Worm (Caenorhabditis elegans) whole organism, early embryonic: Measurements from ENCODE around the gene taf-3.

ENCODE experiments used
- B0310.2 ChIP-seq: sonication (generic microtip); optimal IDR thresholded peaks from 2 replicates; lab custom pipeline; 2016; ENCODE audit warnings: mild to moderate bottlenecking, missing genetic modification characterization, missing compliant biosample characterization
- F13C5.2 ChIP-seq: sonication (generic microtip); optimal IDR thresholded peaks from 2 replicates; lab custom pipeline; 2017; ENCODE audit warnings: mild to moderate bottlenecking, missing genetic modification characterization, inconsistent platforms, missing compliant biosample characterization
- aly-1 ChIP-seq: sonication (generic microtip); optimal IDR thresholded peaks from 2 replicates; lab custom pipeline; 2016; ENCODE audit warnings: missing genetic modification characterization, missing compliant biosample characterization
- ama-1 ChIP-seq: fragments of 150-350 bp; optimal IDR thresholded peaks from 2 replicates; lab custom pipeline; 2014
- ceh-13 ChIP-seq: fragments of 200-800 bp; sonication (Bioruptor generic); optimal IDR thresholded peaks from 2 replicates; lab custom pipeline; 2018; ENCODE audit warnings: mild to moderate bottlenecking, missing genetic modification characterization, missing compliant biosample characterization
- ceh-36 ChIP-seq: sonication (generic microtip); optimal IDR thresholded peaks from 2 replicates; lab custom pipeline; 2016; ENCODE audit warnings: missing genetic modification characterization, inconsistent platforms, missing compliant biosample characterization
- ets-7 ChIP-seq: sonication (generic microtip); optimal IDR thresholded peaks from 2 replicates; lab custom pipeline; 2016; ENCODE audit warnings: missing genotype, missing genetic modification characterization, missing compliant biosample characterization
- flt-1 ChIP-seq: fragments of 200-800 bp; sonication (Bioruptor generic); IDR thresholded peaks from 2 replicates; pipeline ENCODE4 v1.3.6; 2022; ENCODE audit warnings: missing genetic modification characterization, missing compliant biosample characterization
- hmbx-1 ChIP-seq: sonication (generic microtip); optimal IDR thresholded peaks from 2 replicates; lab custom pipeline; 2016; ENCODE audit warnings: mild to moderate bottlenecking, missing genetic modification characterization, missing compliant biosample characterization
- hmg-4 ChIP-seq: fragments of 200-800 bp; sonication (Bioruptor generic); optimal IDR thresholded peaks from 2 replicates; lab custom pipeline; 2018; ENCODE audit warnings: mild to moderate bottlenecking, missing genetic modification characterization, missing compliant biosample characterization
- hnd-1 ChIP-seq: sonication (generic microtip); optimal IDR thresholded peaks from 2 replicates; lab custom pipeline; 2016; ENCODE audit warnings: missing genetic modification characterization, missing compliant biosample characterization
- pes-1 ChIP-seq: fragments of 200-800 bp; sonication (Bioruptor generic); IDR thresholded peaks from 2 replicates; pipeline ENCODE4 v1.3.6; 2022; ENCODE audit warnings: missing genetic modification reagents, missing genetic modification characterization, missing compliant biosample characterization
- scrt-1 ChIP-seq: fragments of 200-800 bp; sonication (Bioruptor generic); IDR thresholded peaks from 2 replicates; pipeline ENCODE4 v1.3.6; 2022; ENCODE audit warnings: missing genetic modification characterization, missing compliant biosample characterization
- sea-1 ChIP-seq: fragments of 200-800 bp; sonication (Bioruptor generic); conservative IDR thresholded peaks from 2 replicates; pipeline ENCODE4 v1.3.6; 2022; ENCODE audit warnings: missing genetic modification characterization, missing compliant biosample characterization
- tbx-11 ChIP-seq: fragments of 200-800 bp; sonication (Bioruptor generic); IDR thresholded peaks from 2 replicates; pipeline ENCODE4 v1.3.6; 2022; ENCODE audit warnings: missing genetic modification characterization, missing compliant biosample characterization
- tbx-37 ChIP-seq: fragments of 200-800 bp; sonication (Bioruptor generic); conservative IDR thresholded peaks from 2 replicates; pipeline ENCODE4 v1.3.6; 2022; ENCODE audit warnings: missing genetic modification reagents, missing genetic modification characterization, missing compliant biosample characterization
- tra-4 ChIP-seq: sonication (generic microtip); optimal IDR thresholded peaks from 2 replicates; lab custom pipeline; 2017; ENCODE audit warnings: missing genetic modification characterization, missing compliant biosample characterization

taf-3 gene

ce11 chrX:16321327-16321726 is 10.9 kb upstream of the taf-3 start:
- TF ChIP-seq F13C5.2 (tag; lab: Kevin White, UChicago) (no peak), sea-1 (GFP tag; lab: Robert Waterston, UW) (no peak), ets-7 (tag; lab: Kevin White, UChicago) (no peak), scrt-1 (no peak), tbx-37 (GFP tag; lab: Robert Waterston, UW) (no peak), hmg-4 (GFP tag; lab: Kevin White, UChicago) (no peak)

- TF ChIP-seq scrt-1: no peak
- TF ChIP-seq sea-1 (GFP tag; lab: Robert Waterston, UW): no peak
- no peak for TF ChIP-seq hmbx-1 (tag; lab: Kevin White, UChicago)
- TF ChIP-seq ceh-13 (GFP tag; lab: Kevin White, UChicago): no peak
- TF ChIP-seq aly-1 (tag; lab: Kevin White, UChicago): no peak
- no peak for TF ChIP-seq B0310.2 (tag; lab: Kevin White, UChicago)
- TF ChIP-seq ama-1 (lab: Kevin White, UChicago): no peak
- no peak for TF ChIP-seq ceh-36 (tag; lab: Kevin White, UChicago)
- no peak for TF ChIP-seq tbx-37 (GFP tag; lab: Robert Waterston, UW)
- no peak for TF ChIP-seq hnd-1 (tag; lab: Kevin White, UChicago)
- no peak for TF ChIP-seq tbx-11 (GFP tag; lab: Robert Waterston, UW)
- TF ChIP-seq tra-4: no peak
- no peak for TF ChIP-seq F13C5.2 (tag; lab: Kevin White, UChicago)
- TF ChIP-seq hmg-4 (GFP tag; lab: Kevin White, UChicago): no peak
- TF ChIP-seq pes-1 (GFP tag; lab: Robert Waterston, UW): no peak
- no peak for TF ChIP-seq flt-1 (GFP tag; lab: Robert Waterston, UW)
- no peak for TF ChIP-seq ets-7 (tag; lab: Kevin White, UChicago)
Observed at ce11 chrX:16321864-16322263, 10.4 kb upstream of the taf-3 start.

- no peak for TF ChIP-seq scrt-1
- TF ChIP-seq aly-1 (tag; lab: Kevin White, UChicago): no peak
- TF ChIP-seq ceh-13 (GFP tag; lab: Kevin White, UChicago): no peak
- TF ChIP-seq hmbx-1 (tag; lab: Kevin White, UChicago): no peak
- TF ChIP-seq sea-1 (GFP tag; lab: Robert Waterston, UW): no peak
- TF ChIP-seq hmg-4 (GFP tag; lab: Kevin White, UChicago): no peak
- no peak for TF ChIP-seq hnd-1 (tag; lab: Kevin White, UChicago)
- no peak for TF ChIP-seq tra-4
- no peak for TF ChIP-seq ama-1 (lab: Kevin White, UChicago)
- TF ChIP-seq ceh-36 (tag; lab: Kevin White, UChicago): no peak
- TF ChIP-seq tbx-11 (GFP tag; lab: Robert Waterston, UW): no peak
- TF ChIP-seq F13C5.2 (tag; lab: Kevin White, UChicago): no peak
- TF ChIP-seq pes-1 (GFP tag; lab: Robert Waterston, UW): no peak
Observed at ce11 chrX:16324222-16324621, 8.0 kb upstream of the taf-3 start.

ce11 chrX:16327229-16327628 is 5.0 kb upstream of the taf-3 start:
- TF ChIP-seq tra-4 (no peak), F13C5.2 (tag; lab: Kevin White, UChicago) (no peak), ceh-36 (tag; lab: Kevin White, UChicago) (no peak), scrt-1 (no peak), sea-1 (GFP tag; lab: Robert Waterston, UW) (no peak), hmg-4 (GFP tag; lab: Kevin White, UChicago) (no peak), ama-1 (lab: Kevin White, UChicago) (no peak), flt-1 (GFP tag; lab: Robert Waterston, UW) (no peak), hnd-1 (tag; lab: Kevin White, UChicago) (no peak)

- no peak for TF ChIP-seq sea-1 (GFP tag; lab: Robert Waterston, UW)
- no peak for TF ChIP-seq aly-1 (tag; lab: Kevin White, UChicago)
- no peak for TF ChIP-seq F13C5.2 (tag; lab: Kevin White, UChicago)
- no peak for TF ChIP-seq hmg-4 (GFP tag; lab: Kevin White, UChicago)
- TF ChIP-seq ama-1 (lab: Kevin White, UChicago): no peak
- TF ChIP-seq hnd-1 (tag; lab: Kevin White, UChicago): no peak
- no peak for TF ChIP-seq ets-7 (tag; lab: Kevin White, UChicago)
- TF ChIP-seq ceh-13 (GFP tag; lab: Kevin White, UChicago): no peak
- no peak for TF ChIP-seq pes-1 (GFP tag; lab: Robert Waterston, UW)
- TF ChIP-seq tra-4: no peak
- no peak for TF ChIP-seq ceh-36 (tag; lab: Kevin White, UChicago)
- TF ChIP-seq scrt-1: no peak
- no peak for TF ChIP-seq tbx-11 (GFP tag; lab: Robert Waterston, UW)
- no peak for TF ChIP-seq B0310.2 (tag; lab: Kevin White, UChicago)
- no peak for TF ChIP-seq flt-1 (GFP tag; lab: Robert Waterston, UW)
- no peak for TF ChIP-seq tbx-37 (GFP tag; lab: Robert Waterston, UW)
Observed at ce11 chrX:16328328-16328727, 3.9 kb upstream of the taf-3 start, which contains the start of gene C11G6.2. Gene C11G6.2, plus strand, starts transcription at chrX:16328628.

ce11 chrX:16331425-16331824 is 810 bp upstream of the taf-3 start:
- no peak for TF ChIP-seq scrt-1
- TF ChIP-seq ets-7 (tag; lab: Kevin White, UChicago): no peak
- no peak for TF ChIP-seq pes-1 (GFP tag; lab: Robert Waterston, UW)
- TF ChIP-seq hmbx-1 (tag; lab: Kevin White, UChicago): no peak
- no peak for TF ChIP-seq ama-1 (lab: Kevin White, UChicago)
- TF ChIP-seq B0310.2 (tag; lab: Kevin White, UChicago): no peak
- TF ChIP-seq tbx-11 (GFP tag; lab: Robert Waterston, UW): no peak
- no peak for TF ChIP-seq sea-1 (GFP tag; lab: Robert Waterston, UW)
- no peak for TF ChIP-seq hmg-4 (GFP tag; lab: Kevin White, UChicago)

ce11 chrX:16335396-16335795 is 3.2 kb downstream of the taf-3 start:
- TF ChIP-seq hnd-1 (tag; lab: Kevin White, UChicago): no peak
- no peak for TF ChIP-seq tbx-11 (GFP tag; lab: Robert Waterston, UW)
